Worm (Caenorhabditis elegans) whole organism, L1 larva: ENCODE data around the gene Y47D7A.3.

ENCODE experiments used
- dpl-1 ChIP-seq, 3 experiments: fragments of 150-350 bp in 2 of 3; sonication (generic microtip) in 1 of 3; optimal IDR thresholded peaks; 2 replicates each; lab custom pipeline; 2014 to 2017; ENCODE audit warnings: missing biosample characterization in 3 of 3, missing genetic modification characterization in 3 of 3, missing genetic modification reagents in 3 of 3
- egl-27 ChIP-seq, 2 experiments: fragments of 150-350 bp in 1 of 2; sonication (generic microtip); optimal IDR thresholded peaks; 3 replicates each; lab custom pipeline; 2017 to 2018; ENCODE audit warnings: missing biosample characterization in 2 of 2, missing genetic modification characterization in 2 of 2, missing genetic modification reagents in 2 of 2
- hlh-4 ChIP-seq: sonication (generic microtip); optimal IDR thresholded peaks from 2 replicates; lab custom pipeline; 2016; ENCODE audit warnings: mild to moderate bottlenecking, missing genetic modification characterization, missing compliant biosample characterization
- lin-15B ChIP-seq: fragments of 150-350 bp; sonication (generic microtip); optimal IDR thresholded peaks from 3 replicates; lab custom pipeline; 2014; ENCODE audit warnings: missing biosample characterization, missing genetic modification characterization
- nhr-76 ChIP-seq: sonication (generic microtip); optimal IDR thresholded peaks from 2 replicates; lab custom pipeline; 2017; ENCODE audit warnings: missing biosample characterization, missing genetic modification characterization
- skn-1 ChIP-seq: fragments of 150-350 bp; optimal IDR thresholded peaks from 2 replicates; lab custom pipeline; 2014; ENCODE audit warnings: missing biosample characterization, missing genetic modification characterization
- xbp-1 ChIP-seq: sonication (generic microtip); optimal IDR thresholded peaks from 2 replicates; lab custom pipeline; 2016; ENCODE audit warnings: missing genetic modification characterization, missing compliant biosample characterization
- zip-4 ChIP-seq: fragments of 200-800 bp; sonication (Bioruptor generic); optimal IDR thresholded peaks from 2 replicates; lab custom pipeline; 2018; ENCODE audit warnings: mild to moderate bottlenecking, missing genetic modification characterization, moderate library complexity, missing compliant biosample characterization

ce11 chrV:4386173-4386572 is 24.6 kb upstream of the Y47D7A.3 start, which contains the start of gene F13A2.10:
- TF ChIP-seq nhr-76, result no peak
- no peak for TF ChIP-seq egl-27 (tag; optimal IDR thresholded peaks at IDR 0.05; lab: Kevin White, UChicago)
- no peak for TF ChIP-seq hlh-4 (tag; lab: Kevin White, UChicago)
- no peak for TF ChIP-seq skn-1 (tag; lab: Kevin White, UChicago)
- TF ChIP-seq lin-15B (tag; lab: Kevin White, UChicago), result no peak
- TF ChIP-seq dpl-1 (GFP tag; optimal IDR thresholded peaks at IDR 0.05; lab: Kevin White, UChicago), result no peak
- no peak for TF ChIP-seq zip-4 (GFP tag; lab: Kevin White, UChicago)
- no peak for TF ChIP-seq xbp-1 (tag; lab: Kevin White, UChicago)
